Fruit fly (Drosophila melanogaster) whole organism, prepupa: ENCODE measurements around the gene SdhBL.
A peak's percentile ranks its signal among the peaks of the same experiment; 100 is the strongest.

ENCODE experiments used
- Blimp-1 ChIP-seq: fragments of 200-800 bp; sonication (Bioruptor generic); optimal IDR thresholded peaks from 3 replicates; lab custom pipeline; 2017; ENCODE audit warnings: missing biosample characterization, missing genetic modification characterization, mild to moderate bottlenecking, moderate library complexity, missing genetic modification reagents
- CG10631 ChIP-seq: fragments of 200-800 bp; sonication (Bioruptor generic); optimal IDR thresholded peaks from 2 replicates; lab custom pipeline; 2016; ENCODE audit warnings: missing biosample characterization, missing genetic modification characterization
- CG11294 ChIP-seq: fragments of 200-800 bp; sonication (Bioruptor generic); IDR thresholded peaks from 2 replicates; pipeline ENCODE4 v1.3.6; 2022; ENCODE audit warnings: missing biosample characterization, missing genetic modification characterization
- CG11902 ChIP-seq: fragments of 200-800 bp; sonication (Bioruptor generic); optimal IDR thresholded peaks from 3 replicates; lab custom pipeline; 2016; ENCODE audit warnings: missing biosample characterization, missing genetic modification characterization
- CG15336 ChIP-seq: fragments of 200-800 bp; sonication (Bioruptor generic); IDR thresholded peaks from 2 replicates; pipeline ENCODE4 v1.3.6; 2022; ENCODE audit warnings: missing biosample characterization, missing genetic modification characterization
- CG1621 ChIP-seq: fragments of 200-800 bp; sonication (Bioruptor generic); optimal IDR thresholded peaks from 3 replicates; lab custom pipeline; 2018; ENCODE audit warnings: missing biosample characterization, mild to moderate bottlenecking, missing genetic modification characterization
- CG16779 ChIP-seq: fragments of 200-800 bp; sonication (Bioruptor generic); optimal IDR thresholded peaks from 3 replicates; lab custom pipeline; 2017; ENCODE audit warnings: missing biosample characterization, mild to moderate bottlenecking, missing genetic modification characterization
- CG31627 ChIP-seq: fragments of 200-800 bp; sonication (Bioruptor generic); optimal IDR thresholded peaks from 3 replicates; lab custom pipeline; 2016; ENCODE audit warnings: missing biosample characterization, missing genetic modification characterization
- CG32006 ChIP-seq: fragments of 200-800 bp; sonication (Bioruptor generic); optimal IDR thresholded peaks from 3 replicates; lab custom pipeline; 2017; ENCODE audit warnings: missing biosample characterization, mild to moderate bottlenecking, missing genetic modification characterization
- CG34406 ChIP-seq: fragments of 200-800 bp; sonication (Bioruptor generic); optimal IDR thresholded peaks from 3 replicates; lab custom pipeline; 2016; ENCODE audit warnings: missing biosample characterization, missing genetic modification characterization
- CG3919 ChIP-seq: fragments of 200-800 bp; sonication (Bioruptor generic); optimal IDR thresholded peaks from 3 replicates; lab custom pipeline; 2016; ENCODE audit warnings: missing biosample characterization, missing genetic modification characterization
- CG4318 ChIP-seq: fragments of 200-800 bp; sonication (Bioruptor generic); optimal IDR thresholded peaks from 3 replicates; lab custom pipeline; 2017; ENCODE audit warnings: missing biosample characterization, mild to moderate bottlenecking, missing genetic modification characterization
- CG6792 ChIP-seq: fragments of 200-800 bp; sonication (Bioruptor generic); optimal IDR thresholded peaks from 3 replicates; lab custom pipeline; 2016; ENCODE audit warnings: missing biosample characterization, missing genetic modification characterization
- CG6808 ChIP-seq: fragments of 200-800 bp; sonication (Bioruptor generic); optimal IDR thresholded peaks from 3 replicates; lab custom pipeline; 2017; ENCODE audit warnings: missing biosample characterization, missing genetic modification characterization, mild to moderate bottlenecking, moderate library complexity, missing genetic modification reagents
- CG6854 ChIP-seq: fragments of 200-800 bp; sonication (Bioruptor generic); optimal IDR thresholded peaks from 2 replicates; lab custom pipeline; 2017; ENCODE audit warnings: missing biosample characterization, mild to moderate bottlenecking, missing genetic modification characterization
- CG7368 ChIP-seq: fragments of 200-800 bp; sonication (Bioruptor generic); optimal IDR thresholded peaks from 3 replicates; lab custom pipeline; 2016; ENCODE audit warnings: missing biosample characterization, missing genetic modification characterization
- CG8119 ChIP-seq: fragments of 200-800 bp; sonication (Bioruptor generic); IDR thresholded peaks from 3 replicates; pipeline ENCODE4 v1.3.6; 2022; ENCODE audit warnings: missing biosample characterization, missing genetic modification characterization
- CG8319 ChIP-seq: fragments of 200-800 bp; sonication (Bioruptor generic); optimal IDR thresholded peaks from 3 replicates; lab custom pipeline; 2016; ENCODE audit warnings: missing biosample characterization, missing genetic modification characterization
- CG8632 ChIP-seq: fragments of 200-800 bp; sonication (Bioruptor generic); optimal IDR thresholded peaks from 3 replicates; lab custom pipeline; 2016; ENCODE audit warnings: missing biosample characterization, missing genetic modification characterization
- CG9139 ChIP-seq: fragments of 200-800 bp; sonication (Bioruptor generic); optimal IDR thresholded peaks from 3 replicates; lab custom pipeline; 2017; ENCODE audit warnings: missing biosample characterization, mild to moderate bottlenecking, missing genetic modification characterization
- Eip75B ChIP-seq: fragments of 200-800 bp; sonication (Bioruptor generic); optimal IDR thresholded peaks from 3 replicates; lab custom pipeline; 2016; ENCODE audit warnings: missing biosample characterization, missing genetic modification characterization
- Eip78C ChIP-seq: fragments of 200-800 bp; sonication (Bioruptor generic); peaks from one replicate; lab custom pipeline; 2016; ENCODE audit warnings: missing biosample characterization, missing genetic modification characterization
- Eip93F ChIP-seq: fragments of 200-800 bp; sonication (Bioruptor generic); optimal IDR thresholded peaks from 2 replicates; lab custom pipeline; 2016; ENCODE audit warnings: missing biosample characterization, mild to moderate bottlenecking, missing genetic modification characterization
- Hr38 ChIP-seq: sonication (Bioruptor generic); optimal IDR thresholded peaks from 2 replicates; lab custom pipeline; 2016; ENCODE audit warnings: missing biosample characterization, missing genetic modification characterization
- Hr39 ChIP-seq: fragments of 200-800 bp; sonication (Bioruptor generic); optimal IDR thresholded peaks from 2 replicates; lab custom pipeline; 2016; ENCODE audit warnings: missing biosample characterization, missing genetic modification characterization
- Hr4 ChIP-seq: fragments of 200-800 bp; sonication (Bioruptor generic); optimal IDR thresholded peaks from 3 replicates; lab custom pipeline; 2016; ENCODE audit warnings: missing biosample characterization, missing genetic modification characterization
- Lpt ChIP-seq: fragments of 200-800 bp; sonication (Bioruptor generic); optimal IDR thresholded peaks from 3 replicates; lab custom pipeline; 2016; ENCODE audit warnings: missing biosample characterization, missing genetic modification characterization
- Met ChIP-seq: fragments of 200-800 bp; sonication (Bioruptor generic); optimal IDR thresholded peaks from 3 replicates; lab custom pipeline; 2016; ENCODE audit warnings: missing biosample characterization, missing genetic modification characterization
- Smox ChIP-seq: fragments of 200-800 bp; sonication (Bioruptor generic); optimal IDR thresholded peaks from 3 replicates; lab custom pipeline; 2016; ENCODE audit warnings: missing biosample characterization, missing genetic modification characterization
- Sox102F ChIP-seq: fragments of 200-800 bp; sonication (Bioruptor generic); optimal IDR thresholded peaks from 2 replicates; lab custom pipeline; 2016; ENCODE audit warnings: missing biosample characterization, mild to moderate bottlenecking, missing genetic modification characterization
- Sox14 ChIP-seq: fragments of 200-800 bp; sonication (Bioruptor generic); optimal IDR thresholded peaks from 3 replicates; lab custom pipeline; 2016; ENCODE audit warnings: missing biosample characterization, missing genetic modification characterization
- Sox15 ChIP-seq: fragments of 200-800 bp; sonication (Bioruptor generic); optimal IDR thresholded peaks from 3 replicates; lab custom pipeline; 2016; ENCODE audit warnings: missing biosample characterization, missing genetic modification characterization
- achi ChIP-seq: fragments of 200-800 bp; sonication (Bioruptor generic); optimal IDR thresholded peaks from 3 replicates; lab custom pipeline; 2016; ENCODE audit warnings: missing biosample characterization, missing genetic modification characterization
- acj6 ChIP-seq: fragments of 200-800 bp; sonication (Bioruptor generic); optimal IDR thresholded peaks from 3 replicates; lab custom pipeline; 2016; ENCODE audit warnings: missing biosample characterization, missing genetic modification characterization
- dsx ChIP-seq: fragments of 200-800 bp; optimal IDR thresholded peaks from 3 replicates; lab custom pipeline; 2019; ENCODE audit warnings: missing biosample characterization, mild to moderate bottlenecking, missing genetic modification characterization, moderate library complexity; ENCODE audit not compliant: poor library complexity, severe bottlenecking
- eg ChIP-seq: fragments of 200-800 bp; sonication (Bioruptor generic); IDR thresholded peaks from 3 replicates; pipeline ENCODE4 v1.3.6; 2022; ENCODE audit warnings: missing biosample characterization, missing genetic modification characterization
- esn ChIP-seq: fragments of 200-800 bp; sonication (Bioruptor generic); optimal IDR thresholded peaks from 2 replicates; lab custom pipeline; 2016; ENCODE audit warnings: missing biosample characterization, mild to moderate bottlenecking, missing genetic modification characterization, moderate library complexity
- fd85E ChIP-seq: fragments of 200-800 bp; sonication (Bioruptor generic); optimal IDR thresholded peaks from 3 replicates; lab custom pipeline; 2016; ENCODE audit warnings: missing biosample characterization, missing genetic modification characterization
- fkh ChIP-seq: fragments of 200-800 bp; sonication (Bioruptor generic); optimal IDR thresholded peaks from 3 replicates; lab custom pipeline; 2017; ENCODE audit warnings: missing biosample characterization, mild to moderate bottlenecking, missing genetic modification characterization, moderate library complexity
- lz ChIP-seq: fragments of 200-800 bp; sonication (Bioruptor generic); optimal IDR thresholded peaks from 3 replicates; lab custom pipeline; 2016; ENCODE audit warnings: missing biosample characterization, missing genetic modification characterization
- pdm3 ChIP-seq: fragments of 200-800 bp; sonication (Bioruptor generic); optimal IDR thresholded peaks from 3 replicates; lab custom pipeline; 2016; ENCODE audit warnings: missing biosample characterization, missing genetic modification characterization
- spab ChIP-seq: fragments of 200-800 bp; sonication (Bioruptor generic); optimal IDR thresholded peaks from 2 replicates; lab custom pipeline; 2017; ENCODE audit warnings: missing biosample characterization, mild to moderate bottlenecking, missing genetic modification characterization, missing genetic modification reagents
- svp ChIP-seq: fragments of 200-800 bp; sonication (Bioruptor generic); peaks from one replicate; lab custom pipeline; 2016; ENCODE audit warnings: missing biosample characterization, missing genetic modification characterization
- topi ChIP-seq: fragments of 200-800 bp; sonication (Bioruptor generic); optimal IDR thresholded peaks from 3 replicates; lab custom pipeline; 2016; ENCODE audit warnings: missing biosample characterization, missing genetic modification characterization
- vri ChIP-seq: fragments of 200-800 bp; sonication (Bioruptor generic); optimal IDR thresholded peaks from 3 replicates; lab custom pipeline; 2016; ENCODE audit warnings: missing biosample characterization, mild to moderate bottlenecking, missing genetic modification characterization

SdhBL gene

DNA sequence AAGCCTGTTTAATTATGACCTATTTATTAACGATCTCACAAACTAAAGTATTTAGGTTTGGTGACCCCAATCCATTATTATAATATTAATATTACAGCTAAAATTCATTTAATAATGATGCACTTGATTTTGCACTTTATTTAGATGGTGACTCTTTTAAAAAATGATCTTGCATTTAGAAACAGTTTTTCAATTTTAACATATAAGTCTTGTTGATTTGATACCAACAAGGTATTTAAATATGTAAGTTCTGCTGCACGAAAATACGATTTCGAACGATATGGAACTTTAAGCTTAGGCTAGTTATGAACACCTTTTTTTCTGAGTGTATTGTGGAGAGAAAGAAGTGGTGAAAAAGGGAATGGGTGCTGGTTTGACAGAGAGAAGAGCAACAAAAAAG is 19.9 kb downstream of the SdhBL start (continued):
- TF ChIP-seq CG1621 (tag; lab: Kevin White, UChicago) (no peak), CG34406 (GFP tag; lab: Kevin White, UChicago) (peak; percentile 41), CG15336 (GFP tag; lab: Robert Waterston, UW) (no peak), CG8119 (no peak), Smox (GFP tag; lab: Kevin White, UChicago) (peak; percentile 44), topi (peak; percentile 59), CG6854 (no peak), CG6808 (GFP tag; lab: Kevin White, UChicago) (peak; percentile 51), CG16779 (tag; lab: Kevin White, UChicago) (no peak), spab (GFP tag; lab: Kevin White, UChicago) (peak; percentile 38), Eip75B (GFP tag; lab: Kevin White, UChicago) (peak; percentile 30), CG11902 (GFP tag; lab: Kevin White, UChicago) (peak; percentile 12), eg (GFP tag; lab: Robert Waterston, UW) (no peak), Lpt (GFP tag; lab: Kevin White, UChicago) (no peak), Blimp-1 (GFP tag; lab: Kevin White, UChicago) (no peak), Sox14 (peak; percentile 12), CG11294 (GFP tag; lab: Robert Waterston, UW) (no peak), svp (GFP tag; lab: Kevin White, UChicago) (peak; percentile 77), fd85E (no peak), Hr38 (GFP tag; lab: Kevin White, UChicago) (no peak)

DNA sequence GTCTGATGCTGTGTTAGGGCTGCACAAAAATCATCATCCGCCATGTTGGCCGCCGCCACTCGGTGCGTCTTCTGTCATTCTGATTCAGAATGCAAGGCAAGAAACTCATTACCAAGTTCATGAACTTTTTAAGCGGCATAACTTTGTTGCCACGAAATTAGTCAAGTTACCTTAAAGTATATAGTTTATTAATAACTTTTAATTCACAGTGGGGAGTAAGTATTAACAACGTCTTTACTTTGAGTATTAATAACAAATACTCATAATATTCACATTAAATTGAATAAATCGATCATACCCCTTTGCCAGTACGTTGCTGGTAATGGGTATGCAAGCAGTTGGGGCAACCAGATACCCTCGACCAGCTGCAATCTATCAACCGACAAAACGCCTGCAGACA is 23.3 kb downstream of the SdhBL start:
- no peak for TF ChIP-seq svp (GFP tag; lab: Kevin White, UChicago)
- peak; percentile 21 for TF ChIP-seq CG32006 (GFP tag; lab: Kevin White, UChicago)
- TF ChIP-seq Hr4 (GFP tag; lab: Kevin White, UChicago) = no peak
- TF ChIP-seq Smox (GFP tag; lab: Kevin White, UChicago) = peak; percentile 46
- TF ChIP-seq vri (GFP tag; lab: Kevin White, UChicago) = peak; percentile 1
- peak; percentile 33 for TF ChIP-seq lz
- TF ChIP-seq Hr39 (GFP tag; lab: Kevin White, UChicago) = peak; percentile 9
- no peak for TF ChIP-seq Sox15
- TF ChIP-seq topi = peak; percentile 37
- no peak for TF ChIP-seq Eip93F (GFP tag; lab: Kevin White, UChicago)
- peak; percentile 7 for TF ChIP-seq CG31627 (GFP tag; lab: Kevin White, UChicago)
- TF ChIP-seq esn (GFP tag; lab: Kevin White, UChicago) = peak; percentile 54
- TF ChIP-seq Sox102F (GFP tag; lab: Kevin White, UChicago) = peak; percentile 41
- no peak for TF ChIP-seq CG8632
- peak; percentile 19 for TF ChIP-seq Sox14
- TF ChIP-seq CG7368 (GFP tag; lab: Kevin White, UChicago) = no peak
- no peak for TF ChIP-seq CG4318 (GFP tag; lab: Kevin White, UChicago)
- TF ChIP-seq Met (GFP tag; lab: Kevin White, UChicago) = peak; percentile 40
- TF ChIP-seq achi (GFP tag; lab: Kevin White, UChicago) = peak; percentile 16
- TF ChIP-seq pdm3 (GFP tag; lab: Kevin White, UChicago) = peak; percentile 17
- TF ChIP-seq Eip78C = peak; percentile 79

DNA sequence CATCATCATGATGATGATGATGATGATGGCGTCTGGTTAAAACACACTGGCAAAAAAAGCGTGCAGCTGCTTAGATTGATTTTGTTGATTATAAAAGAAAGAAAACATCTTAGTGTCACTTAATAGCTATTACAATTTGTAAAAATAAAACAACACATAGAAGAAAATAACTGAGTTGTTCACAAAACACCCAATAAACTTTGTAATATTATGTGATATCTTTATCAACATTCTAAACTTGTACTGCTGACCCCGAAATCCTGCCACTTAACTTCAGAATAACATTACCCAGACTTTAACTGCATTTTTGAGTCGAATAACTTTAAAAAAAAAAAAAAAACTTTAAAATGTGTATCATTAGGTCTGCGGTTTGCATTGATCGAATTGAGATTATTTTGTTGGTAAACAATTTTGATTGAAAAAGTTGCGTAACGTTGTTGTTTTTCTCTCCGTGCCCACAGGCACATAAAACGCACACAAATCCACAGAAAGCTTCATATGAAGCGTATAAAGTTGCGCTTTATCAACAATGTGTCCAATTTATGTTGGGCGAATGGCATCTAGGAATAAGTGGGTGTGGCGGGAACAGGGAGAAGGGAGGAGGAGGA is 25.3 kb downstream of the SdhBL start:
- TF ChIP-seq CG15336 (GFP tag; lab: Robert Waterston, UW) (no peak), CG11902 (GFP tag; lab: Kevin White, UChicago) (no peak), lz (peak; percentile 15), CG8319 (GFP tag; lab: Kevin White, UChicago) (no peak), CG10631 (peak; percentile 26), achi (GFP tag; lab: Kevin White, UChicago) (peak; percentile 40), acj6 (peak; percentile 21), Eip78C (peak; percentile 82), vri (GFP tag; lab: Kevin White, UChicago) (no peak), topi (peak; percentile 15), CG6854 (no peak), CG32006 (GFP tag; lab: Kevin White, UChicago) (peak; percentile 64), CG6792 (GFP tag; lab: Kevin White, UChicago) (no peak), CG9139 (no peak), fkh (no peak), eg (GFP tag; lab: Robert Waterston, UW) (no peak), pdm3 (GFP tag; lab: Kevin White, UChicago) (peak; percentile 27), dsx (GFP tag; lab: Kevin White, UChicago) (peak; percentile 48), svp (GFP tag; lab: Kevin White, UChicago) (peak; percentile 66), CG7368 (GFP tag; lab: Kevin White, UChicago) (no peak), esn (GFP tag; lab: Kevin White, UChicago) (peak; percentile 28), CG3919 (GFP tag; lab: Kevin White, UChicago) (peak; percentile 16), Eip75B (GFP tag; lab: Kevin White, UChicago) (peak; percentile 15), Sox102F (GFP tag; lab: Kevin White, UChicago) (no peak), Hr39 (GFP tag; lab: Kevin White, UChicago) (peak; percentile 23), spab (GFP tag; lab: Kevin White, UChicago) (peak; percentile 14), CG1621 (tag; lab: Kevin White, UChicago) (no peak), CG11294 (GFP tag; lab: Robert Waterston, UW) (no peak)
